Worm (Caenorhabditis elegans): Measurements from ENCODE around the gene F35A5.8.

The F35A5.8 gene

DNA sequence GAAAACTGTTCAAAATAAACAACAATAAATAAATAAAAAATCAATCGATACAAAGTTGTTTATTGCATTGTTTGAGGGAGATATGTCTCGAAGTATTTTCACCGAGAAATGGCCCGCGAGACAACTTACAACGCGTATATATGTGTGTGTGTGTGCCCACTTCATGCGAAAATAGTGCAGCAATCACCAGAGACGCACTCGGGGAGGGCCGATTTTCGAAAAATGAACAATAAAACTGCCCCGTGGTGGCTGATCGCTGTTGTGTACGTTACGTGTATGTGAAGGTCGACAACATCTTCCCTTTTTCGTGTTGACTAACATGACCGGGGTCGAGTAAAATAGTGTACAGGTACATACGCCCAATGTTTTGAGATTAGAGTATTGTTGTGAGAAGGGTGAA lies 14.8 kb downstream of the F35A5.8 start (continued):
- TF ChIP-seq ceh-82 (tag; optimal IDR thresholded peaks at IDR 0.05): peak in 2 of 3 experiments; percentile 1 to 20
- TF ChIP-seq lin-35 (GFP tag; optimal IDR thresholded peaks at IDR 0.05): peak; percentile 22 to 70
- peak; percentile 28 for TF ChIP-seq zip-4 (GFP tag; optimal IDR thresholded peaks at IDR 0.05)
- no peak for TF ChIP-seq snpc-4 (tag; optimal IDR thresholded peaks at IDR 0.05)
- TF ChIP-seq ceh-90 (tag; optimal IDR thresholded peaks at IDR 0.05): no peak
- no peak for TF ChIP-seq fkh-10 (GFP tag; optimal IDR thresholded peaks at IDR 0.05)
- no peak for TF ChIP-seq ceh-8 (GFP tag; optimal IDR thresholded peaks at IDR 0.05)
- TF ChIP-seq mef-2 (tag; optimal IDR thresholded peaks at IDR 0.05): no peak
- TF ChIP-seq nhr-71 (tag; optimal IDR thresholded peaks at IDR 0.05): peak; percentile 87
- peak; percentile 96 for TF ChIP-seq nhr-85 (tag)
- TF ChIP-seq ztf-11 (tag; optimal IDR thresholded peaks at IDR 0.05): no peak
- peak; percentile 90 for TF ChIP-seq nhr-90 (tag; optimal IDR thresholded peaks at IDR 0.05; ENCODE audit: poor library complexity)
- peak in 1 of 2 experiments; percentile 70 for TF ChIP-seq mdl-1 (tag; optimal IDR thresholded peaks at IDR 0.05)
- TF ChIP-seq nhr-11 (tag; optimal IDR thresholded peaks at IDR 0.05): no peak
- TF ChIP-seq unc-30 (tag; optimal IDR thresholded peaks at IDR 0.05): no peak
- TF ChIP-seq alr-1 (tag; optimal IDR thresholded peaks at IDR 0.05; ENCODE audit: borderline replicate concordance): no peak
- TF ChIP-seq mep-1 (tag; optimal IDR thresholded peaks at IDR 0.05): peak; percentile 54
- no peak for TF ChIP-seq nhr-237 (tag; optimal IDR thresholded peaks at IDR 0.05)
- no peak for TF ChIP-seq hpl-2 (GFP tag; optimal IDR thresholded peaks at IDR 0.05)
- TF ChIP-seq unc-98 (GFP tag; IDR thresholded peaks at IDR 0.05): no peak
- TF ChIP-seq nhr-76 (tag; optimal IDR thresholded peaks at IDR 0.05): no peak
- TF ChIP-seq nhr-84 (tag; optimal IDR thresholded peaks at IDR 0.05): no peak
- TF ChIP-seq C04F5.9 (tag; optimal IDR thresholded peaks at IDR 0.05): no peak
- no peak for TF ChIP-seq lin-15B (tag; optimal IDR thresholded peaks at IDR 0.05)
- TF ChIP-seq tlp-1 (tag; optimal IDR thresholded peaks at IDR 0.05): no peak
- TF ChIP-seq pag-3 (tag; optimal IDR thresholded peaks at IDR 0.05; ENCODE audit: borderline replicate concordance, insufficient read depth): no peak
- TF ChIP-seq nhr-28 (tag; optimal IDR thresholded peaks at IDR 0.05): no peak
- TF ChIP-seq isw-1 (GFP tag; IDR thresholded peaks at IDR 0.05): no peak
- no peak for TF ChIP-seq mab-9 (GFP tag; IDR thresholded peaks at IDR 0.05)
- no peak for TF ChIP-seq ets-5 (GFP tag; IDR thresholded peaks at IDR 0.05)
- no peak for TF ChIP-seq unc-62 (GFP tag; optimal IDR thresholded peaks at IDR 0.05)
- TF ChIP-seq pqm-1 (tag; optimal IDR thresholded peaks at IDR 0.05): no peak
- TF ChIP-seq elt-2 (tag; optimal IDR thresholded peaks at IDR 0.05): no peak
- no peak for TF ChIP-seq hlh-4 (tag; optimal IDR thresholded peaks at IDR 0.05)
- TF ChIP-seq lsy-2 (tag; optimal IDR thresholded peaks at IDR 0.05): peak; percentile 46 to 47
- peak; percentile 92 for TF ChIP-seq lin-14 (GFP tag; optimal IDR thresholded peaks at IDR 0.05)
- peak; percentile 41 for TF ChIP-seq vab-15 (tag; optimal IDR thresholded peaks at IDR 0.05)
- peak in 4 of 6 experiments; percentile 27 to 79 (median 50) for TF ChIP-seq elt-3 (tag; optimal IDR thresholded peaks at IDR 0.05)
- no peak for TF ChIP-seq aha-1 (tag; optimal IDR thresholded peaks at IDR 0.05)
- TF ChIP-seq fkh-4 (tag; optimal IDR thresholded peaks at IDR 0.05; ENCODE audit: borderline replicate concordance): no peak
- peak; percentile 78 for TF ChIP-seq ama-1 (optimal IDR thresholded peaks at IDR 0.05)
- no peak for TF ChIP-seq zag-1 (tag; optimal IDR thresholded peaks at IDR 0.05)
- no peak for TF ChIP-seq aly-2 (tag; optimal IDR thresholded peaks at IDR 0.05)
- TF ChIP-seq rnt-1 (tag; optimal IDR thresholded peaks at IDR 0.05): peak; percentile 39

Measured in whole organism, L1 larva.